Worm (Caenorhabditis elegans) whole organism, L2 larva: ENCODE results near the gene R05H5.3.

Source experiments
- lsy-2 ChIP-seq, 2 experiments: fragments of 150-350 bp in 1 of 2; sonication (generic microtip) in 1 of 2; optimal IDR thresholded peaks; 2 replicates each; lab custom pipeline; 2014 to 2017; ENCODE audit warnings: missing biosample characterization in 2 of 2, missing genetic modification characterization in 2 of 2
- nhr-12 ChIP-seq: fragments of 150-350 bp; optimal IDR thresholded peaks from 2 replicates; lab custom pipeline; 2014; ENCODE audit warnings: missing biosample characterization, missing genetic modification characterization
- skn-1 ChIP-seq: sonication (generic microtip); optimal IDR thresholded peaks from 2 replicates; lab custom pipeline; 2017; ENCODE audit warnings: missing biosample characterization, missing genetic modification characterization

ce11 chrII:10203067-10203466, 5.6 kb downstream of the R05H5.3 start:
- no peak for TF ChIP-seq nhr-12
- no peak for TF ChIP-seq skn-1 (tag; lab: Kevin White, UChicago)
- TF ChIP-seq lsy-2 (tag; optimal IDR thresholded peaks at IDR 0.05; lab: Kevin White, UChicago) = no peak
